Worm (Caenorhabditis elegans) whole organism, L2 larva: ENCODE results near the gene F40G9.14.

ENCODE experiments used
- C34F6.9 ChIP-seq: fragments of 150-350 bp; optimal IDR thresholded peaks from 2 replicates; lab custom pipeline; 2014; ENCODE audit warnings: missing biosample characterization, missing genetic modification characterization
- F13H6.1 ChIP-seq: sonication (generic microtip); optimal IDR thresholded peaks from 2 replicates; lab custom pipeline; 2016; ENCODE audit warnings: missing genetic modification characterization, missing compliant biosample characterization
- R02D3.7 ChIP-seq: fragments of 150-350 bp; optimal IDR thresholded peaks from 2 replicates; lab custom pipeline; 2014; ENCODE audit warnings: missing biosample characterization, missing genetic modification characterization
- aly-2 ChIP-seq: fragments of 150-350 bp; optimal IDR thresholded peaks from 2 replicates; lab custom pipeline; 2014; ENCODE audit warnings: missing biosample characterization, missing genetic modification characterization
- ama-1 ChIP-seq: fragments of 150-350 bp; optimal IDR thresholded peaks from 2 replicates; lab custom pipeline; 2018; ENCODE audit warnings: inconsistent platforms
- blmp-1 ChIP-seq: sonication (generic microtip); optimal IDR thresholded peaks from 2 replicates; lab custom pipeline; 2017; ENCODE audit warnings: missing genetic modification characterization, mild to moderate bottlenecking, missing compliant biosample characterization, antibody characterized with exemption, moderate library complexity; ENCODE audit not compliant: insufficient read depth
- ceh-82 ChIP-seq: fragments of 150-350 bp; optimal IDR thresholded peaks from 2 replicates; lab custom pipeline; 2014; ENCODE audit warnings: missing biosample characterization, missing genetic modification characterization
- dmd-4 ChIP-seq: sonication (generic microtip); optimal IDR thresholded peaks from 2 replicates; lab custom pipeline; 2017; ENCODE audit warnings: missing biosample characterization, missing genetic modification characterization
- egl-27 ChIP-seq: sonication (generic microtip); optimal IDR thresholded peaks from 3 replicates; lab custom pipeline; 2017; ENCODE audit warnings: missing biosample characterization, missing genetic modification reagents, missing genetic modification characterization
- elt-3 ChIP-seq: sonication (generic microtip); optimal IDR thresholded peaks from 2 replicates; lab custom pipeline; 2017; ENCODE audit warnings: missing biosample characterization, missing genetic modification characterization
- fos-1 ChIP-seq: fragments of 150-350 bp; optimal IDR thresholded peaks from 2 replicates; lab custom pipeline; 2014; ENCODE audit warnings: missing biosample characterization, missing genetic modification characterization
- gmeb-1 ChIP-seq: fragments of 150-350 bp; optimal IDR thresholded peaks from 2 replicates; lab custom pipeline; 2014; ENCODE audit warnings: missing biosample characterization, missing genetic modification characterization
- lin-11 ChIP-seq: fragments of 150-350 bp; sonication (generic microtip); optimal IDR thresholded peaks from 2 replicates; lab custom pipeline; 2014; ENCODE audit warnings: missing biosample characterization, missing genetic modification characterization, inconsistent platforms, mixed read lengths
- lin-39 ChIP-seq: fragments of 150-350 bp; optimal IDR thresholded peaks from 2 replicates; lab custom pipeline; 2014; ENCODE audit warnings: missing biosample characterization, missing genetic modification reagents, missing genetic modification characterization
- lsy-2 ChIP-seq, 2 experiments: fragments of 150-350 bp in 1 of 2; sonication (generic microtip) in 1 of 2; optimal IDR thresholded peaks; 2 replicates each; lab custom pipeline; 2014 to 2017; ENCODE audit warnings: missing biosample characterization in 2 of 2, missing genetic modification characterization in 2 of 2
- mbf-1 ChIP-seq: sonication (generic microtip); optimal IDR thresholded peaks from 2 replicates; lab custom pipeline; 2017; ENCODE audit warnings: missing biosample characterization, missing genetic modification characterization
- mdl-1 ChIP-seq, 2 experiments: fragments of 150-350 bp in 1 of 2; sonication (generic microtip) in 1 of 2; optimal IDR thresholded peaks; 2 replicates each; lab custom pipeline; 2017; ENCODE audit warnings: missing biosample characterization in 2 of 2, missing genetic modification characterization in 2 of 2
- nhr-10 ChIP-seq: sonication (generic microtip); optimal IDR thresholded peaks from 2 replicates; lab custom pipeline; 2017; ENCODE audit warnings: missing biosample characterization, missing genetic modification characterization
- nhr-12 ChIP-seq: fragments of 150-350 bp; optimal IDR thresholded peaks from 2 replicates; lab custom pipeline; 2014; ENCODE audit warnings: missing biosample characterization, missing genetic modification characterization
- nhr-129 ChIP-seq: fragments of 150-350 bp; optimal IDR thresholded peaks from 2 replicates; lab custom pipeline; 2014; ENCODE audit warnings: missing biosample characterization, missing genetic modification characterization
- nhr-23 ChIP-seq: fragments of 150-350 bp; optimal IDR thresholded peaks from 2 replicates; lab custom pipeline; 2014; ENCODE audit warnings: missing biosample characterization, missing genetic modification reagents, missing genetic modification characterization
- nhr-237 ChIP-seq: fragments of 150-350 bp; optimal IDR thresholded peaks from 2 replicates; lab custom pipeline; 2014; ENCODE audit warnings: missing biosample characterization, missing genetic modification characterization
- nhr-25 ChIP-seq: fragments of 150-350 bp; sonication (generic microtip); optimal IDR thresholded peaks from 3 replicates; lab custom pipeline; 2014; ENCODE audit warnings: missing biosample characterization, missing genetic modification characterization
- nhr-6 ChIP-seq: fragments of 150-350 bp; optimal IDR thresholded peaks from 2 replicates; lab custom pipeline; 2014; ENCODE audit warnings: missing biosample characterization, missing genetic modification characterization
- skn-1 ChIP-seq: sonication (generic microtip); optimal IDR thresholded peaks from 2 replicates; lab custom pipeline; 2017; ENCODE audit warnings: missing biosample characterization, missing genetic modification characterization
- sma-3 ChIP-seq: sonication (generic microtip); optimal IDR thresholded peaks from 2 replicates; lab custom pipeline; 2016; ENCODE audit warnings: missing genetic modification reagents, missing genetic modification characterization, missing compliant biosample characterization
- sma-9 ChIP-seq, 2 experiments: fragments of 150-350 bp in 1 of 2; sonication (generic microtip) in 1 of 2; optimal IDR thresholded peaks; 2 replicates each; lab custom pipeline; 2014 to 2016; ENCODE audit warnings: missing genetic modification characterization in 2 of 2, mild to moderate bottlenecking in 1 of 2, missing biosample characterization in 1 of 2, missing compliant biosample characterization in 1 of 2, missing genetic modification reagents in 1 of 2, moderate library complexity in 1 of 2
- unc-39 ChIP-seq: fragments of 150-350 bp; optimal IDR thresholded peaks from 2 replicates; lab custom pipeline; 2014; ENCODE audit warnings: missing biosample characterization, missing genetic modification characterization
- unc-55 ChIP-seq: fragments of 150-350 bp; sonication (generic microtip); optimal IDR thresholded peaks from 3 replicates; lab custom pipeline; 2014; ENCODE audit warnings: missing biosample characterization, missing genetic modification reagents, missing genetic modification characterization
- ztf-11 ChIP-seq: sonication (generic microtip); optimal IDR thresholded peaks from 2 replicates; lab custom pipeline; 2017; ENCODE audit warnings: missing biosample characterization, missing genetic modification characterization
- ztf-4 ChIP-seq: fragments of 150-350 bp; optimal IDR thresholded peaks from 2 replicates; lab custom pipeline; 2014; ENCODE audit warnings: missing biosample characterization, missing genetic modification characterization

F40G9.14 gene

DNA sequence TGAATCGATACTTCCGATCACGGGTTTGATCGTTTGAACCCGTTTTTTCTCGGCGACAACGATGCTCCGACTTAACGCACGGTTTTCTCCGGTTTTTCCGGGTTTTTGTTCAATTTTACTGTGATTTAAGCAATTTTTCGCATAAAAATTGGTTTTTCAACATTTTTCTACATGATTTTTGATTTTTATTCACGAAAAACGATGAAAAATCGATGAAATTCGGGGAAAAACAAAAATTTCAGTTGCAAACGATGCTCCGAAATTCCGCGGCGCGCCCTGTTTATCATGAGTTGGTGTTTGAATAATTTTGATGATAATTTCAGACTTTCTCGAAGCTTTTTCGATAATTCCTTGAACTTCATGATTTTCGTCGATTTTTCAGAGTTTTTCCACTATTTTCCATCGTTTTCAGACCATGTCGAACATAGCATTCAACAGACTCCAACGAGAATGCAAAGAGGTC lies 10.8 kb upstream of the F40G9.14 start, which contains the start of gene ubc-20:
Gene ubc-20, plus strand, starts transcription at position 413 of the 463 bp plus-strand sequence.
- TF ChIP-seq nhr-23 (tag; lab: Kevin White, UChicago) (no peak), gmeb-1 (tag; lab: Kevin White, UChicago) (peak; percentile 18), F13H6.1 (tag; lab: Kevin White, UChicago) (no peak), R02D3.7 (no peak), nhr-6 (tag; lab: Kevin White, UChicago) (no peak), mdl-1 (tag; optimal IDR thresholded peaks at IDR 0.05; lab: Kevin White, UChicago) (no peak), lsy-2 (tag; optimal IDR thresholded peaks at IDR 0.05; lab: Kevin White, UChicago) (peak in 1 of 2 experiments; percentile 48), dmd-4 (tag; lab: Kevin White, UChicago) (no peak), nhr-129 (tag; lab: Kevin White, UChicago) (peak; percentile 35), sma-3 (peak; percentile 1), blmp-1 (no peak), sma-9 (GFP tag; optimal IDR thresholded peaks at IDR 0.05; lab: Kevin White, UChicago) (no peak), sma-9 (tag; optimal IDR thresholded peaks at IDR 0.05; lab: Kevin White, UChicago) (no peak), ztf-4 (no peak), lin-11 (tag; lab: Kevin White, UChicago) (no peak), unc-55 (GFP tag; lab: Kevin White, UChicago) (peak; percentile 30), C34F6.9 (tag; lab: Kevin White, UChicago) (peak; percentile 60), nhr-25 (tag; lab: Kevin White, UChicago) (no peak), lin-39 (tag; lab: Kevin White, UChicago) (no peak)

DNA sequence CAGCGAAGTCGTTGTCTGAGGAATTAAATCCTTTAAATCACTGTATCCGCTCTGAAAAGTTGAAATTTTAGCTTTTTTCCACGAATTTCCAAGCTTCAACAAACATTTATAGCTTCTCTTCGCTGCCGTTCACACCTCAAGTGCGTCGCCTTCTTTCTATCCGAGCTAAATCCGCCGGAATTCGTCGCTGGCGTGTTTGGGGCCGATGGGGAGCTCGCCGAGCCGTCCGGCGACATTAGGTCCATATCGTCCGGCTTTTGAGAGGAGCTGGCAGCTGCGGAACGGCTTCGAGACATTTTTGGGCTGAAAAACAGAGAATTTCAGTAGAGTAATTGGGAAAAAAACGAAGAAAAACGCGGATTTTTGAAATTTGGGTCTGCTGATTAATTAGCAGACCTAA lies 10.2 kb upstream of the F40G9.14 start, which contains the start of gene mxl-2:
Gene mxl-2, minus strand, starts transcription at position 303 of the 400 bp plus-strand sequence.
- TF ChIP-seq unc-39 (tag; lab: Kevin White, UChicago), result no peak
- no peak for TF ChIP-seq mbf-1 (tag; lab: Kevin White, UChicago)
- TF ChIP-seq, all 48 proteins: peak for 0

DNA sequence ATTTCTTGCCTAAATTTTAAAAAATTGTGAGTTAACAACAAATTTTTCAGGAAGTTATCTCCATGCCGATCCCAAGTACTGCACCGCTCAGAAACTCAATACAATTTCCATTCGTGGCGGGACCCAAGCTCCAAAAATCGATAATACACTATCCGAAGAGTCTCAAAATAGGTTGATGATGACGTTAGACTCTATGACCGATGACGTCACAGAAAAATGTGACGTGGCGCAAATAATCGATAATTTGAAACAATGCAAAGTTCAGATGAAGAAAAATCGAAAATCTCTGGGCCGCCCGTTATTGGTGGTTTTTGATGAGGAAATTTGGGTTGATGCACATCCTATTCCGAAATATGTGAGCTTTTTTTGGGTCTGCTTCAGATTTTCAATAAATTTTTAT lies 6.7 kb upstream of the F40G9.14 start:
- TF ChIP-seq sma-3 (no peak), fos-1 (tag; lab: Kevin White, UChicago) (no peak), gmeb-1 (tag; lab: Kevin White, UChicago) (no peak), nhr-12 (tag; lab: Kevin White, UChicago) (no peak), ceh-82 (tag; lab: Kevin White, UChicago) (no peak), lin-39 (tag; lab: Kevin White, UChicago) (no peak)

DNA sequence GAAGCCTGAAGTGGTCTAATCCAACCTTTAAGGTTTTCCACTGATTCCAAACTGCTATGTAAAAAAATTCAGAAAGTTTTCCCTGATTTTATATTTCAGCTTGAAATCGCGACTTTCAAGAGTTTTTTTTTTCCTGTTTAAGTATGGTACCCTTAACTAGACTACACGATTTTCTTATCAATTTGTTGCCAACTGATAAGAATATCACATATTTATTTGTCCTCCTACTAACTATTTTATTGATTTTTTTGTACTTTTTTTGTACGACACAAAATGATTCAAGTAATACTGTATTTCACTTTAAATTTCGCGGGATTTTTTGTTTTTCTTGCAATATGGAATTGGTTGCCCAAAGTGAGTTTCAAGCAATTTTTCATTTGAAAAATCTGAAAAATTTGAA lies 5.5 kb upstream of the F40G9.14 start:
- TF ChIP-seq fos-1 (tag; lab: Kevin White, UChicago), result peak; percentile 35
- TF ChIP-seq elt-3 (tag; lab: Kevin White, UChicago), result no peak

DNA sequence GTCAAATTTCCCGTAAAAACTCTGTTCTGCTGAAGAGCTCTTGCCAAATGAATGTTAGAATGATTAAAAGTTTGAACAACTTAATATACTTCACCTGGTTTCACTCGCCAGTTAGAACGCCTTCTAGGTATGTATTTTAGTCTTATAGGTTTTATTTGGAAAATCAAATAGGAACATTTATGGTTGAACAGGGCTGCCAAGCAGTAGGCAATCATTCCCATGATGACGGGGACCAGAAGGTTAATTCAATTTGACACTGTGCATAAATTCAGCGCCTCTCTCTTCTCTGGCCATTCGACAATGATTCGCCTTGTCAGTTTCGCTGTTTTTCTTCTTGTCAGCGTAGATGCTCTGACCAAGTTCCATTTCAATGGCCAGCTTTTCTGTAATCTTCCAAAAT lies 4.5 kb upstream of the F40G9.14 start, which contains the start of gene F40G9.15:
Gene F40G9.15, plus strand, starts transcription at position 301 of the 400 bp plus-strand sequence.
- TF ChIP-seq unc-55 (GFP tag; lab: Kevin White, UChicago), result no peak
- no peak for TF ChIP-seq ztf-11 (tag; lab: Kevin White, UChicago)
- TF ChIP-seq nhr-10 (tag; lab: Kevin White, UChicago), result no peak
- no peak for TF ChIP-seq lsy-2 (tag; optimal IDR thresholded peaks at IDR 0.05; lab: Kevin White, UChicago)
- no peak for TF ChIP-seq elt-3 (tag; lab: Kevin White, UChicago)
- no peak for TF ChIP-seq dmd-4 (tag; lab: Kevin White, UChicago)
- TF ChIP-seq blmp-1, result no peak
- no peak for TF ChIP-seq skn-1 (tag; lab: Kevin White, UChicago)

DNA sequence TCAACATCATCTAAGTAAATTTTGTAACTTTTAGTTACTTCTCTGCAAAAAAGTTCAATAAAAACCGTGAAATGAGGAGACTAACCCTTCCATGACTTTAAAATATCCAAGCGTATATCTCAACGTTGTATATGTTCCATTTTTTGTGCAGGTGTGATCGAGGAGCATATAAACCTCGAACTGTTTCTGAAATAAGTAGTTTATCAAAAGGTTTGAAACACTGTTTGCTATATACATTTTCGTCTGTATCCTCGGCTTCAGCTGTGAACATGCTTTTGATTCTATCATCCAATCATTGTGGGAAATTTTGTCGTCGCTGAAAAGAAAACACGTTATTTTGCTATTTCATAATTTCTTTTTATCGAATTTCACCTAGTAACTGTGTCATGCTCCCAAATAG lies 3.3 kb upstream of the F40G9.14 start, which contains the start of gene F40G9.5:
Gene F40G9.5, plus strand, starts transcription at position 301 of the 400 bp plus-strand sequence.
- TF ChIP-seq aly-2 (tag; lab: Kevin White, UChicago), result no peak
- no peak for TF ChIP-seq ztf-11 (tag; lab: Kevin White, UChicago)
- TF ChIP-seq nhr-23 (tag; lab: Kevin White, UChicago), result no peak
- TF ChIP-seq egl-27 (tag; lab: Kevin White, UChicago), result no peak
- no peak for TF ChIP-seq mdl-1 (tag; optimal IDR thresholded peaks at IDR 0.05; lab: Kevin White, UChicago)
- no peak for TF ChIP-seq nhr-6 (tag; lab: Kevin White, UChicago)
- no peak for TF ChIP-seq ceh-82 (tag; lab: Kevin White, UChicago)
- TF ChIP-seq elt-3 (tag; lab: Kevin White, UChicago), result no peak
- TF ChIP-seq ama-1 (lab: Kevin White, UChicago), result no peak
- TF ChIP-seq nhr-10 (tag; lab: Kevin White, UChicago), result no peak
- no peak for TF ChIP-seq nhr-237 (tag; lab: Kevin White, UChicago)
- TF ChIP-seq blmp-1, result no peak
- no peak for TF ChIP-seq dmd-4 (tag; lab: Kevin White, UChicago)
- no peak for TF ChIP-seq R02D3.7
- no peak for TF ChIP-seq unc-55 (GFP tag; lab: Kevin White, UChicago)
